Worm (Caenorhabditis elegans) whole organism, young adult: ENCODE results near the gene ppm-1.D.

ENCODE experiments used
- B0019.2 ChIP-seq: fragments of 200-800 bp; sonication (Bioruptor generic); conservative IDR thresholded peaks from 2 replicates; pipeline ENCODE4 v1.3.6; 2022; ENCODE audit warnings: missing genetic modification reagents, missing genetic modification characterization, missing compliant biosample characterization
- B0336.3 ChIP-seq: fragments of 200-800 bp; sonication (Bioruptor generic); IDR thresholded peaks from 2 replicates; pipeline ENCODE4 v1.3.6; 2022; ENCODE audit warnings: missing genetic modification characterization, missing compliant biosample characterization
- D2030.7 ChIP-seq: fragments of 200-800 bp; sonication (Bioruptor generic); IDR thresholded peaks from 2 replicates; pipeline ENCODE4 v1.3.6; 2022; ENCODE audit warnings: missing genetic modification reagents, missing genetic modification characterization, missing compliant biosample characterization
- F23B12.7 ChIP-seq: sonication (generic microtip); optimal IDR thresholded peaks from 2 replicates; lab custom pipeline; 2017; ENCODE audit warnings: missing genetic modification characterization, mild to moderate bottlenecking, missing compliant biosample characterization, antibody characterized with exemption, moderate library complexity; ENCODE audit not compliant: insufficient read depth
- F39B2.1 ChIP-seq: fragments of 200-800 bp; sonication (Bioruptor generic); IDR thresholded peaks from 2 replicates; pipeline ENCODE4 v1.3.6; 2022; ENCODE audit warnings: missing genetic modification reagents, missing genetic modification characterization, missing compliant biosample characterization
- F52B5.7 ChIP-seq: sonication (generic microtip); optimal IDR thresholded peaks from 2 replicates; lab custom pipeline; 2016; ENCODE audit warnings: mild to moderate bottlenecking, missing genetic modification characterization, missing compliant biosample characterization
- F57A8.1 ChIP-seq: fragments of 200-800 bp; sonication (Bioruptor generic); optimal IDR thresholded peaks from 2 replicates; lab custom pipeline; 2018; ENCODE audit warnings: mild to moderate bottlenecking, missing genetic modification characterization, moderate library complexity, missing compliant biosample characterization
- T07F8.4 ChIP-seq: sonication (generic microtip); optimal IDR thresholded peaks from 2 replicates; lab custom pipeline; 2016; ENCODE audit warnings: mild to moderate bottlenecking, missing genetic modification characterization, moderate library complexity, missing compliant biosample characterization
- Y53G8AR.9 ChIP-seq: fragments of 200-800 bp; sonication (Bioruptor generic); conservative IDR thresholded peaks from 2 replicates; pipeline ENCODE4 v1.3.6; 2022; ENCODE audit warnings: missing genetic modification reagents, missing genetic modification characterization, missing compliant biosample characterization
- ama-1 ChIP-seq, 3 experiments: fragments of 150-350 bp in 1 of 3; sonication (generic microtip) in 2 of 3; optimal IDR thresholded peaks; 2 replicates each; lab custom pipeline; 2014 to 2018; ENCODE audit warnings: missing biosample characterization in 2 of 3, missing genetic modification characterization in 2 of 3, missing genetic modification reagents in 2 of 3
- attf-5 ChIP-seq: fragments of 200-800 bp; sonication (Bioruptor generic); optimal IDR thresholded peaks from 2 replicates; lab custom pipeline; 2018; ENCODE audit warnings: mild to moderate bottlenecking, missing genetic modification characterization, missing compliant biosample characterization
- cebp-1 ChIP-seq, 2 experiments: fragments of 200-800 bp in 1 of 2; sonication (Bioruptor generic) in 1 of 2; sonication (generic microtip) in 1 of 2; IDR thresholded peaks in 1 of 2; optimal IDR thresholded peaks in 1 of 2; 2 replicates each; pipeline versions ENCODE4 v1.3.6 to Lab custom; 2017 to 2022; ENCODE audit warnings: missing compliant biosample characterization in 2 of 2, missing genetic modification characterization in 2 of 2, mild to moderate bottlenecking in 1 of 2, missing genetic modification reagents in 1 of 2, moderate library complexity in 1 of 2
- dox-1 ChIP-seq: fragments of 200-800 bp; sonication (Bioruptor generic); IDR thresholded peaks from 2 replicates; pipeline ENCODE4 v1.3.6; 2022; ENCODE audit warnings: missing genetic modification reagents, missing genetic modification characterization, missing compliant biosample characterization
- dpl-1 ChIP-seq: fragments of 150-350 bp; optimal IDR thresholded peaks from 2 replicates; lab custom pipeline; 2014; ENCODE audit warnings: missing biosample characterization, missing genetic modification reagents, missing genetic modification characterization
- efl-1 ChIP-seq: fragments of 150-350 bp; optimal IDR thresholded peaks from 2 replicates; lab custom pipeline; 2014; ENCODE audit warnings: missing biosample characterization, missing genetic modification reagents, missing genetic modification characterization
- egl-18 ChIP-seq: fragments of 200-800 bp; sonication (Bioruptor generic); IDR thresholded peaks from 2 replicates; pipeline ENCODE4 v1.3.6; 2022; ENCODE audit warnings: missing genetic modification reagents, missing genetic modification characterization, missing compliant biosample characterization
- egl-44 ChIP-seq: fragments of 200-800 bp; sonication (Bioruptor generic); IDR thresholded peaks from 2 replicates; pipeline ENCODE4 v1.3.6; 2022; ENCODE audit warnings: missing genetic modification reagents, missing genetic modification characterization, missing compliant biosample characterization
- ets-4 ChIP-seq: fragments of 200-800 bp; sonication (Bioruptor generic); optimal IDR thresholded peaks from 2 replicates; lab custom pipeline; 2018; ENCODE audit warnings: mild to moderate bottlenecking, missing genetic modification characterization, missing compliant biosample characterization
- gei-17 ChIP-seq: fragments of 200-800 bp; sonication (Bioruptor generic); optimal IDR thresholded peaks from 2 replicates; lab custom pipeline; 2018; ENCODE audit warnings: mild to moderate bottlenecking, missing genetic modification characterization, missing compliant biosample characterization
- him-1 ChIP-seq: sonication (generic microtip); optimal IDR thresholded peaks from 2 replicates; lab custom pipeline; 2016; ENCODE audit warnings: missing genotype, missing genetic modification reagents, missing genetic modification characterization, missing compliant biosample characterization
- hsf-1 ChIP-seq: fragments of 200-800 bp; sonication (Bioruptor generic); IDR thresholded peaks from 2 replicates; pipeline ENCODE4 v1.3.6; 2022; ENCODE audit warnings: missing genetic modification reagents, missing genetic modification characterization, missing compliant biosample characterization
- lin-35 ChIP-seq, 3 experiments: fragments of 150-350 bp in 2 of 3; sonication (generic microtip) in 1 of 3; optimal IDR thresholded peaks; 2 replicates each; lab custom pipeline; 2014 to 2018; ENCODE audit warnings: missing biosample characterization in 3 of 3, missing genetic modification characterization in 3 of 3, missing genetic modification reagents in 3 of 3
- lin-54 ChIP-seq: fragments of 200-800 bp; sonication (Bioruptor generic); optimal IDR thresholded peaks from 2 replicates; lab custom pipeline; 2018; ENCODE audit warnings: mild to moderate bottlenecking, missing genetic modification characterization, missing compliant biosample characterization
- lsl-1 ChIP-seq: fragments of 200-800 bp; sonication (Bioruptor generic); optimal IDR thresholded peaks from 2 replicates; lab custom pipeline; 2018; ENCODE audit warnings: mild to moderate bottlenecking, missing genetic modification characterization, moderate library complexity, missing compliant biosample characterization
- lsy-27 ChIP-seq: sonication (generic microtip); optimal IDR thresholded peaks from 2 replicates; lab custom pipeline; 2017; ENCODE audit warnings: missing genetic modification characterization, mild to moderate bottlenecking, missing compliant biosample characterization, antibody characterized with exemption, missing genotype, borderline replicate concordance; ENCODE audit not compliant: insufficient read depth
- madf-6 ChIP-seq: fragments of 200-800 bp; sonication (Bioruptor generic); IDR thresholded peaks from 2 replicates; pipeline ENCODE4 v1.3.6; 2022; ENCODE audit warnings: missing genetic modification reagents, missing genetic modification characterization, missing compliant biosample characterization
- mcd-1 ChIP-seq: fragments of 200-800 bp; sonication (Bioruptor generic); IDR thresholded peaks from 2 replicates; pipeline ENCODE4 v1.3.6; 2022; ENCODE audit warnings: missing genetic modification reagents, missing genetic modification characterization, missing compliant biosample characterization
- mxl-1 ChIP-seq: sonication (generic microtip); optimal IDR thresholded peaks from 2 replicates; lab custom pipeline; 2016; ENCODE audit warnings: missing genetic modification characterization, missing compliant biosample characterization
- nhr-120 ChIP-seq: fragments of 200-800 bp; sonication (Bioruptor generic); IDR thresholded peaks from 2 replicates; pipeline ENCODE4 v1.3.6; 2022; ENCODE audit warnings: missing genetic modification characterization, missing compliant biosample characterization
- nhr-90 ChIP-seq: sonication (generic microtip); optimal IDR thresholded peaks from 2 replicates; lab custom pipeline; 2016; ENCODE audit warnings: missing genotype, mild to moderate bottlenecking, missing genetic modification characterization, missing compliant biosample characterization
- ztf-22 ChIP-seq: fragments of 200-800 bp; sonication (Bioruptor generic); optimal IDR thresholded peaks from 2 replicates; lab custom pipeline; 2018; ENCODE audit warnings: mild to moderate bottlenecking, missing genetic modification characterization, moderate library complexity, missing compliant biosample characterization

Gene ppm-1.D

ce11 chrIII:2331033-2331625 is at the start of gene ppm-1.D, which contains the start of gene Y54F10BM.13:
ppm-1.D (plus strand) TSS chrIII:2331572.
Y54F10BM.13 (minus strand) TSS chrIII:2331083.
- TF ChIP-seq F57A8.1 (GFP tag; lab: Kevin White, UChicago) (no peak), nhr-90 (tag; lab: Kevin White, UChicago) (no peak), lsl-1 (peak; percentile 37), madf-6 (peak; percentile 19; the same call in 1 of the 2 replicates), lin-54 (GFP tag; lab: Kevin White, UChicago) (peak; percentile 76), D2030.7 (GFP tag; lab: Robert Waterston, UW) (peak; percentile 55; the same call in 1 of the 2 replicates), nhr-120 (no peak), attf-5 (GFP tag; lab: Kevin White, UChicago) (peak; percentile 4), mcd-1 (GFP tag; lab: Robert Waterston, UW) (peak; percentile 89), gei-17 (GFP tag; lab: Kevin White, UChicago) (no peak), dpl-1 (GFP tag; lab: Kevin White, UChicago) (peak; percentile 63), dox-1 (GFP tag; lab: Robert Waterston, UW) (no peak), egl-18 (GFP tag; lab: Robert Waterston, UW) (no peak), lin-35 (GFP tag; optimal IDR thresholded peaks at IDR 0.05; lab: Kevin White, UChicago) (peak in 1 of 3 experiments; percentile 48), Y53G8AR.9 (GFP tag; lab: Robert Waterston, UW) (no peak), efl-1 (GFP tag; lab: Kevin White, UChicago) (peak; percentile 85), hsf-1 (GFP tag; lab: Robert Waterston, UW) (no peak)

- no peak for TF ChIP-seq B0019.2 (GFP tag; lab: Robert Waterston, UW)
- TF ChIP-seq him-1 = no peak
- TF ChIP-seq ztf-22 (GFP tag; lab: Kevin White, UChicago) = no peak
- TF ChIP-seq nhr-90 (tag; lab: Kevin White, UChicago) = no peak
These were observed 49.1 kb upstream of the ppm-1.D start, which contains the start of gene Y54F10BM.3 for ce11 chrIII:2281975-2282957. Y54F10BM.3 (plus strand) TSS chrIII:2282025.

ce11 chrIII:2283341-2283847 is 48.0 kb upstream of the ppm-1.D start:
- TF ChIP-seq F39B2.1 (GFP tag; lab: Robert Waterston, UW) (no peak), F52B5.7 (tag; lab: Kevin White, UChicago) (no peak), ets-4 (no peak), egl-44 (GFP tag; lab: Robert Waterston, UW) (no peak), mxl-1 (tag; lab: Kevin White, UChicago) (no peak), F23B12.7 (tag; lab: Kevin White, UChicago) (no peak), efl-1 (GFP tag; lab: Kevin White, UChicago) (no peak), cebp-1 (GFP tag; IDR thresholded peaks at IDR 0.05; lab: Robert Waterston, UW) (no peak), cebp-1 (tag; optimal IDR thresholded peaks at IDR 0.05; lab: Kevin White, UChicago) (no peak), ama-1 (optimal IDR thresholded peaks at IDR 0.05; lab: Kevin White, UChicago) (no peak), ama-1 (GFP tag; optimal IDR thresholded peaks at IDR 0.05; lab: Kevin White, UChicago) (no peak), T07F8.4 (no peak), lsy-27 (no peak), B0336.3 (GFP tag; lab: Robert Waterston, UW) (no peak)
